Worm (Caenorhabditis elegans): ENCODE results near the gene fbxb-51.
"Not testable (repeated sequence)": the region's sequence is repeated elsewhere in the genome, so short reads cannot be mapped to it uniquely, and the experiment has no call there.

Gene fbxb-51

ce11 chrII:1521956-1522355 lies 28.6 kb upstream of the fbxb-51 start:
- TF ChIP-seq scrt-1 (GFP tag; IDR thresholded peaks at IDR 0.05) (no peak), hmg-4 (GFP tag; optimal IDR thresholded peaks at IDR 0.05) (no peak), B0310.2 (tag; optimal IDR thresholded peaks at IDR 0.05) (no peak), tbx-37 (GFP tag; conservative IDR thresholded peaks at IDR 0.05) (no peak), flt-1 (GFP tag; IDR thresholded peaks at IDR 0.05) (no peak), ama-1 (optimal IDR thresholded peaks at IDR 0.05) (no peak), tra-4 (tag; optimal IDR thresholded peaks at IDR 0.05) (no peak), ceh-36 (tag; optimal IDR thresholded peaks at IDR 0.05) (no peak), F13C5.2 (tag; optimal IDR thresholded peaks at IDR 0.05) (no peak), aly-1 (tag; optimal IDR thresholded peaks at IDR 0.05) (no peak), sea-1 (GFP tag; conservative IDR thresholded peaks at IDR 0.05) (no peak), ceh-13 (GFP tag; optimal IDR thresholded peaks at IDR 0.05) (no peak), ets-7 (tag; optimal IDR thresholded peaks at IDR 0.05) (no peak)

- TF ChIP-seq tbx-37 (GFP tag; conservative IDR thresholded peaks at IDR 0.05) (no peak), aly-1 (tag; optimal IDR thresholded peaks at IDR 0.05) (no peak), hnd-1 (tag; optimal IDR thresholded peaks at IDR 0.05) (no peak)
These were observed 25.0 kb upstream of the fbxb-51 start, which contains the start of gene Y51H7BR.7 for ce11 chrII:1525498-1525897. Gene Y51H7BR.7 (minus strand): TSS chrII:1525598.

ce11 chrII:1529057-1529456 lies 21.5 kb upstream of the fbxb-51 start, which contains the start of gene Y51H7BR.4:
Gene Y51H7BR.4 (plus strand): TSS chrII:1529357.
- no peak for TF ChIP-seq tbx-37 (GFP tag; conservative IDR thresholded peaks at IDR 0.05)
- no peak for TF ChIP-seq sea-1 (GFP tag; conservative IDR thresholded peaks at IDR 0.05)

- no peak for TF ChIP-seq B0310.2 (tag; optimal IDR thresholded peaks at IDR 0.05)
- TF ChIP-seq sea-1 (GFP tag; conservative IDR thresholded peaks at IDR 0.05), result no peak
- TF ChIP-seq ets-7 (tag; optimal IDR thresholded peaks at IDR 0.05), result no peak
- TF ChIP-seq ceh-13 (GFP tag; optimal IDR thresholded peaks at IDR 0.05), result no peak
- no peak for TF ChIP-seq hnd-1 (tag; optimal IDR thresholded peaks at IDR 0.05)
- TF ChIP-seq tbx-11 (GFP tag; IDR thresholded peaks at IDR 0.05), result no peak
- TF ChIP-seq ama-1 (optimal IDR thresholded peaks at IDR 0.05), result no peak
- TF ChIP-seq aly-1 (tag; optimal IDR thresholded peaks at IDR 0.05), result no peak
- TF ChIP-seq hmg-4 (GFP tag; optimal IDR thresholded peaks at IDR 0.05), result no peak
- TF ChIP-seq tbx-37 (GFP tag; conservative IDR thresholded peaks at IDR 0.05), result no peak
- TF ChIP-seq hmbx-1 (tag; optimal IDR thresholded peaks at IDR 0.05), result no peak
- TF ChIP-seq ceh-36 (tag; optimal IDR thresholded peaks at IDR 0.05), result no peak
- TF ChIP-seq flt-1 (GFP tag; IDR thresholded peaks at IDR 0.05), result no peak
- TF ChIP-seq F13C5.2 (tag; optimal IDR thresholded peaks at IDR 0.05), result no peak
- TF ChIP-seq scrt-1 (GFP tag; IDR thresholded peaks at IDR 0.05), result no peak
- no peak for TF ChIP-seq pes-1 (GFP tag; IDR thresholded peaks at IDR 0.05)
- TF ChIP-seq tra-4 (tag; optimal IDR thresholded peaks at IDR 0.05), result no peak
These were observed 14.6 kb upstream of the fbxb-51 start, which contains the start of gene fbxb-43 for ce11 chrII:1535931-1536330. Gene fbxb-43 (plus strand): TSS chrII:1536231.

DNA sequence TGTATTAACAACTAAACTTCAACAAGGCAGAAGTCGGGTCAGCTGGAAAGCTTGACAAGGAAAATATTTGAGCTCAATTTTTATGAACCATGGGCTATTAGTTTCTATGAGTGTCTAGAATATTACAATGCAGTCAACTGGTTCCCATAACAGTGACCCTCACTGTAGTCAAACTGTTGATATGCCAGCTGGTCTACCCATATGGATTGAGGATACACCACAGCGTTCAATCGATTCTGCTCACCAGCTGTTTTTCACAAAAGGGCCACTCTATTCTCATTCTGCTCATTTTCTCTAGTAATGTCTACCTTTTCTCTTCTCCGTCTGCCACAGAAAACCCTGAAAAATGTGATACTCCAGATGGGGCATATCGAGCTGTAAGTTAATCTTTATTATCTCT lies 13.2 kb upstream of the fbxb-51 start, which contains the start of gene fbxb-42:
fbxb-42 (plus strand) TSS at position 301 of the 400 bp plus-strand sequence.
- no peak for TF ChIP-seq ama-1 (optimal IDR thresholded peaks at IDR 0.05)
- TF ChIP-seq tbx-37 (GFP tag; conservative IDR thresholded peaks at IDR 0.05), result no peak
- TF ChIP-seq hnd-1 (tag; optimal IDR thresholded peaks at IDR 0.05), result no peak
- no peak for TF ChIP-seq F13C5.2 (tag; optimal IDR thresholded peaks at IDR 0.05)
- TF ChIP-seq sea-1 (GFP tag; conservative IDR thresholded peaks at IDR 0.05), result no peak
- TF ChIP-seq ceh-36 (tag; optimal IDR thresholded peaks at IDR 0.05), result no peak

- TF ChIP-seq ceh-13 (GFP tag; optimal IDR thresholded peaks at IDR 0.05), result no peak
- no peak for TF ChIP-seq tra-4 (tag; optimal IDR thresholded peaks at IDR 0.05)
- no peak for TF ChIP-seq ceh-36 (tag; optimal IDR thresholded peaks at IDR 0.05)
- TF ChIP-seq aly-1 (tag; optimal IDR thresholded peaks at IDR 0.05), result no peak
- TF ChIP-seq pes-1 (GFP tag; IDR thresholded peaks at IDR 0.05), result no peak
- TF ChIP-seq ama-1 (optimal IDR thresholded peaks at IDR 0.05), result no peak
- TF ChIP-seq sea-1 (GFP tag; conservative IDR thresholded peaks at IDR 0.05), result no peak
- TF ChIP-seq B0310.2 (tag; optimal IDR thresholded peaks at IDR 0.05), result no peak
- no peak for TF ChIP-seq F13C5.2 (tag; optimal IDR thresholded peaks at IDR 0.05)
- no peak for TF ChIP-seq scrt-1 (GFP tag; IDR thresholded peaks at IDR 0.05)
These were observed 11.9 kb upstream of the fbxb-51 start, which contains the start of gene fbxb-44 for ce11 chrII:1538589-1538988. Gene fbxb-44 (plus strand): TSS chrII:1538889.

- not testable (repeated sequence) for TF ChIP-seq hmg-4 (GFP tag; optimal IDR thresholded peaks at IDR 0.05); scrt-1 (GFP tag; IDR thresholded peaks at IDR 0.05); flt-1 (GFP tag; IDR thresholded peaks at IDR 0.05)
These were observed 9.9 kb upstream of the fbxb-51 start, which contains the start of gene poml-4 for ce11 chrII:1540628-1541027. Gene poml-4 (plus strand): TSS chrII:1540928.

ce11 chrII:1543182-1543581 lies 7.3 kb upstream of the fbxb-51 start, which contains the start of gene K05F6.4:
Gene K05F6.4 (plus strand): TSS chrII:1543482.
- TF ChIP-seq tbx-11 (GFP tag; IDR thresholded peaks at IDR 0.05); hnd-1 (tag; optimal IDR thresholded peaks at IDR 0.05); flt-1 (GFP tag; IDR thresholded peaks at IDR 0.05): not testable (repeated sequence)

DNA sequence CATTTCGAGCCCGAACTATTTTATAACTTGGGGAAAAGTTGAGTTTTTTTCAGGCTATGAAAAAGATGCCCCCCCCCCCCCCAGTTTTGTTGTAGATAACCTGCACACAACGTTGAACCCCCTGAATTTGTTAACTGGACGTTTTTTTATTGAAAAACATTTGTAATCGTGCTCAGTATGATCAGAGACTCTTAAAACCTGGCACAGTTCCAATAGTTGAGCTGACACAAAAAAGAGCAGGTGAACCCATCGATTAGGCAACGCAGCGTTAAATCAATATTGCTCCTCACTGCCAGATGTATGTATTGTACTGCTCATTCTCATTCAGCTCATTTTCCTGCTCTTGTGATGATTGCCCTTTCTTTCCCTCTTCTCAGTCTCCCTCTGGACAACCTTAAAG lies 4.9 kb upstream of the fbxb-51 start, which contains the start of gene K05F6.12:
K05F6.12 (plus strand) TSS at position 301 of the 400 bp plus-strand sequence.
- TF ChIP-seq F13C5.2 (tag; optimal IDR thresholded peaks at IDR 0.05), result no peak
- TF ChIP-seq tbx-37 (GFP tag; conservative IDR thresholded peaks at IDR 0.05), result no peak
- TF ChIP-seq ets-7 (tag; optimal IDR thresholded peaks at IDR 0.05), result no peak
- no peak for TF ChIP-seq flt-1 (GFP tag; IDR thresholded peaks at IDR 0.05)
- no peak for TF ChIP-seq aly-1 (tag; optimal IDR thresholded peaks at IDR 0.05)
- no peak for TF ChIP-seq tbx-11 (GFP tag; IDR thresholded peaks at IDR 0.05)
- no peak for TF ChIP-seq B0310.2 (tag; optimal IDR thresholded peaks at IDR 0.05)
- no peak for TF ChIP-seq ceh-36 (tag; optimal IDR thresholded peaks at IDR 0.05)
- TF ChIP-seq ceh-13 (GFP tag; optimal IDR thresholded peaks at IDR 0.05), result no peak
- no peak for TF ChIP-seq pes-1 (GFP tag; IDR thresholded peaks at IDR 0.05)
- no peak for TF ChIP-seq hmbx-1 (tag; optimal IDR thresholded peaks at IDR 0.05)
- no peak for TF ChIP-seq hmg-4 (GFP tag; optimal IDR thresholded peaks at IDR 0.05)
- TF ChIP-seq hnd-1 (tag; optimal IDR thresholded peaks at IDR 0.05), result no peak
- no peak for TF ChIP-seq tra-4 (tag; optimal IDR thresholded peaks at IDR 0.05)
- TF ChIP-seq scrt-1 (GFP tag; IDR thresholded peaks at IDR 0.05), result no peak
- no peak for TF ChIP-seq sea-1 (GFP tag; conservative IDR thresholded peaks at IDR 0.05)
- TF ChIP-seq ama-1 (optimal IDR thresholded peaks at IDR 0.05), result no peak
